Worm (Caenorhabditis elegans) whole organism, young adult: ENCODE data around the gene kvs-1.

Experiments used
- C06A6.2 ChIP-seq: fragments of 200-800 bp; sonication (Bioruptor generic); conservative IDR thresholded peaks from 2 replicates; pipeline ENCODE4 v1.3.6; 2022; ENCODE audit warnings: missing genetic modification characterization, missing compliant biosample characterization
- F57A8.1 ChIP-seq: fragments of 200-800 bp; sonication (Bioruptor generic); optimal IDR thresholded peaks from 2 replicates; lab custom pipeline; 2018; ENCODE audit warnings: mild to moderate bottlenecking, missing genetic modification characterization, moderate library complexity, missing compliant biosample characterization
- dpl-1 ChIP-seq: fragments of 150-350 bp; optimal IDR thresholded peaks from 2 replicates; lab custom pipeline; 2014; ENCODE audit warnings: missing biosample characterization, missing genetic modification reagents, missing genetic modification characterization
- ets-4 ChIP-seq: fragments of 200-800 bp; sonication (Bioruptor generic); optimal IDR thresholded peaks from 2 replicates; lab custom pipeline; 2018; ENCODE audit warnings: mild to moderate bottlenecking, missing genetic modification characterization, missing compliant biosample characterization
- madf-3 ChIP-seq: fragments of 200-800 bp; sonication (Bioruptor generic); IDR thresholded peaks from 2 replicates; pipeline ENCODE4 v1.3.6; 2022; ENCODE audit warnings: missing genetic modification reagents, missing genetic modification characterization, missing compliant biosample characterization
- sdz-38 ChIP-seq: sonication (generic microtip); optimal IDR thresholded peaks from 2 replicates; lab custom pipeline; 2016; ENCODE audit warnings: missing genotype, missing genetic modification characterization, missing compliant biosample characterization
- snpc-4 ChIP-seq, 5 experiments: fragments of 150-350 bp in 1 of 5; sonication (generic microtip) in 4 of 5; optimal IDR thresholded peaks; 2 replicates each; lab custom pipeline; 2014 to 2018; ENCODE audit warnings: missing genetic modification characterization in 5 of 5, missing biosample characterization in 3 of 5, antibody characterized with exemption in 2 of 5, mild to moderate bottlenecking in 2 of 5, missing compliant biosample characterization in 2 of 5, missing genotype in 2 of 5, moderate library complexity in 2 of 5, missing genetic modification reagents in 1 of 5

DNA sequence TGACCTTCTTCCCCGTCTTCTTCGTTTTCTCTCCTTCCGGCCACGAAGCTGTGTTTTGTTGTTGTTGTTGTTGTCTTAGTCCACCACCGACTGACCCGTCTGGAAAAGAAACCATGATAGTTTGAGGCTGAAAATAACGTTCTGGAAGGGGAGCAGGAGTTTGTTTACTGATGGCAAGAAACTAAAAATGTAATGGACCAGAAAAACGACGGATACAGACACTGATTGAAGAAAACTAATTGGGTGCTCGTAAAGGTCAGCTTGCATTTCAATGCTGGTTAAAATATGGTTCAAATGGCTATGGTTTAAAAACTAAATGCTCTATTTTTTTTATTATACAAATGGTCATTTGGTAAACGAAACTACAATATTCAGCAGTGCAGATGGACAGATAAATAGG, 61.6 kb downstream of the kvs-1 start, which contains the start of gene F26A10.2:
- TF ChIP-seq C06A6.2 (GFP tag; lab: Robert Waterston, UW), result no peak
- no peak for TF ChIP-seq dpl-1 (GFP tag; lab: Kevin White, UChicago)
- TF ChIP-seq snpc-4 (GFP tag; optimal IDR thresholded peaks at IDR 0.05; lab: Kevin White, UChicago), result no peak
- no peak for TF ChIP-seq snpc-4 (tag; optimal IDR thresholded peaks at IDR 0.05; lab: Kevin White, UChicago)
- TF ChIP-seq madf-3 (GFP tag; lab: Robert Waterston, UW), result no peak
- TF ChIP-seq F57A8.1, result no peak
- no peak for TF ChIP-seq sdz-38 (tag; lab: Kevin White, UChicago)
- no peak for TF ChIP-seq ets-4 (GFP tag; lab: Kevin White, UChicago)
